Worm (Caenorhabditis elegans): ENCODE measurements around the gene Y57G11C.36.

Y57G11C.36 gene

ce11 chrIV:14816288-14816687, 42.7 kb upstream of the Y57G11C.36 start, which contains the start of gene Y57G11C.46:
Gene Y57G11C.46 (minus strand): TSS chrIV:14816388.
- TF ChIP-seq lir-3 (tag; optimal IDR thresholded peaks at IDR 0.05) (no peak), mdl-1 (tag; optimal IDR thresholded peaks at IDR 0.05) (no peak), ceh-20 (GFP tag; IDR thresholded peaks at IDR 0.05) (no peak), cey-2 (tag; optimal IDR thresholded peaks at IDR 0.05; ENCODE audit: borderline replicate concordance, insufficient read depth) (no peak), hlh-11 (tag; optimal IDR thresholded peaks at IDR 0.05) (no peak), F44E2.7 (GFP tag; IDR thresholded peaks at IDR 0.05) (no peak), ceh-32 (tag; optimal IDR thresholded peaks at IDR 0.05; ENCODE audit: poor library complexity) (no peak), aly-2 (tag; optimal IDR thresholded peaks at IDR 0.05) (no peak), F26F4.8 (GFP tag; conservative IDR thresholded peaks at IDR 0.05) (no peak), dmd-6 (GFP tag; IDR thresholded peaks at IDR 0.05) (no peak), F10B5.3 (tag; optimal IDR thresholded peaks at IDR 0.05) (no peak), attf-4 (tag; optimal IDR thresholded peaks at IDR 0.05) (no peak), lin-1 (GFP tag; IDR thresholded peaks at IDR 0.05) (no peak), fkh-10 (GFP tag; optimal IDR thresholded peaks at IDR 0.05) (no peak), hif-1 (tag; optimal IDR thresholded peaks at IDR 0.05) (no peak), dmd-8 (GFP tag; IDR thresholded peaks at IDR 0.05) (no peak), daf-12 (tag; optimal IDR thresholded peaks at IDR 0.05) (no peak)

- TF ChIP-seq ctbp-1 (GFP tag; IDR thresholded peaks at IDR 0.05) (no peak), F37D6.2 (tag; optimal IDR thresholded peaks at IDR 0.05) (no peak), pha-4 (GFP tag; IDR thresholded peaks at IDR 0.05) (no peak), pha-4 (tag; optimal IDR thresholded peaks at IDR 0.05) (no peak), ztf-7 (tag; optimal IDR thresholded peaks at IDR 0.05) (no peak)
Observed at ce11 chrIV:14806903-14807302, 33.3 kb upstream of the Y57G11C.36 start, which contains the start of gene oig-5. Gene oig-5 (plus strand): TSS chrIV:14807203.

- TF ChIP-seq zip-11 (GFP tag; IDR thresholded peaks at IDR 0.05) (no peak), F26F4.8 (GFP tag; conservative IDR thresholded peaks at IDR 0.05) (no peak), ceh-44 (GFP tag; IDR thresholded peaks at IDR 0.05) (no peak), zfp-2 (tag; optimal IDR thresholded peaks at IDR 0.05) (no peak), lin-13 (GFP tag; optimal IDR thresholded peaks at IDR 0.05) (no peak), Y5F2A.4 (GFP tag; optimal IDR thresholded peaks at IDR 0.05) (no peak), nhr-6 (tag; optimal IDR thresholded peaks at IDR 0.05) (no peak), ZK546.5 (tag; optimal IDR thresholded peaks at IDR 0.05) (no peak), nhr-25 (tag; optimal IDR thresholded peaks at IDR 0.05; ENCODE audit: borderline replicate concordance, insufficient read depth) (no peak), zag-1 (tag; optimal IDR thresholded peaks at IDR 0.05) (no peak), mxl-3 (GFP tag; optimal IDR thresholded peaks at IDR 0.05) (no peak), attf-4 (tag; optimal IDR thresholded peaks at IDR 0.05) (no peak), gei-8 (GFP tag; optimal IDR thresholded peaks at IDR 0.05) (no peak), madf-5 (GFP tag; IDR thresholded peaks at IDR 0.05) (no peak), dpl-1 (GFP tag; optimal IDR thresholded peaks at IDR 0.05) (no peak), spr-3 (GFP tag; optimal IDR thresholded peaks at IDR 0.05) (no peak), T20F7.1 (GFP tag; optimal IDR thresholded peaks at IDR 0.05) (no peak)
Observed at ce11 chrIV:14802316-14802715, 28.7 kb upstream of the Y57G11C.36 start, which contains the start of gene Y57G11C.1142. Gene Y57G11C.1142 (plus strand): TSS chrIV:14802616.

- TF ChIP-seq attf-4 (tag; optimal IDR thresholded peaks at IDR 0.05) (no peak), F10B5.3 (tag; optimal IDR thresholded peaks at IDR 0.05) (no peak), unc-130 (GFP tag; optimal IDR thresholded peaks at IDR 0.05) (no peak), jun-1 (tag; optimal IDR thresholded peaks at IDR 0.05) (no peak), nhr-48 (tag; optimal IDR thresholded peaks at IDR 0.05) (no peak), ZK337.2 (GFP tag; IDR thresholded peaks at IDR 0.05) (no peak), nhr-10 (tag; optimal IDR thresholded peaks at IDR 0.05) (no peak), D1046.2 (GFP tag; IDR thresholded peaks at IDR 0.05) (no peak)
Observed at ce11 chrIV:14800931-14801330, 27.4 kb upstream of the Y57G11C.36 start.
